Worm (Caenorhabditis elegans): ENCODE data around the gene W06D11.5.

Gene W06D11.5

ce11 chrX:12299834-12300233, at the start of gene W06D11.5:
Gene W06D11.5 (plus strand): TSS chrX:12300134.
- TF ChIP-seq lsy-2 (tag; optimal IDR thresholded peaks at IDR 0.05) (no peak), ztf-1 (GFP tag; conservative IDR thresholded peaks at IDR 0.05) (no peak), nhr-21 (tag; optimal IDR thresholded peaks at IDR 0.05) (no peak), nhr-129 (tag; optimal IDR thresholded peaks at IDR 0.05) (no peak), C34F6.9 (tag; optimal IDR thresholded peaks at IDR 0.05) (no peak), alr-1 (tag; optimal IDR thresholded peaks at IDR 0.05) (no peak), F13H6.1 (tag; optimal IDR thresholded peaks at IDR 0.05) (no peak), Y55F3AM.14 (GFP tag; optimal IDR thresholded peaks at IDR 0.05) (no peak), nhr-6 (tag; optimal IDR thresholded peaks at IDR 0.05) (no peak), elt-3 (tag; optimal IDR thresholded peaks at IDR 0.05) (no peak), zag-1 (tag; optimal IDR thresholded peaks at IDR 0.05) (no peak), nhr-11 (tag; optimal IDR thresholded peaks at IDR 0.05) (no peak), unc-55 (GFP tag; optimal IDR thresholded peaks at IDR 0.05) (no peak), nhr-237 (tag; optimal IDR thresholded peaks at IDR 0.05) (no peak), mab-5 (tag; optimal IDR thresholded peaks at IDR 0.05) (no peak), skn-1 (tag; optimal IDR thresholded peaks at IDR 0.05) (no peak), nhr-12 (tag; optimal IDR thresholded peaks at IDR 0.05) (no peak), fos-1 (tag; optimal IDR thresholded peaks at IDR 0.05) (no peak), gmeb-1 (tag; optimal IDR thresholded peaks at IDR 0.05) (no peak), unc-39 (tag; optimal IDR thresholded peaks at IDR 0.05) (no peak)

ce11 chrX:12252189-12252588, 47.7 kb upstream of the W06D11.5 start:
- TF ChIP-seq ztf-4 (tag; optimal IDR thresholded peaks at IDR 0.05) (no peak), lin-39 (tag; optimal IDR thresholded peaks at IDR 0.05) (no peak), ama-1 (optimal IDR thresholded peaks at IDR 0.05) (no peak), nhr-11 (tag; optimal IDR thresholded peaks at IDR 0.05) (no peak), dmd-4 (tag; optimal IDR thresholded peaks at IDR 0.05) (no peak), sem-4 (tag; optimal IDR thresholded peaks at IDR 0.05) (no peak), zag-1 (tag; optimal IDR thresholded peaks at IDR 0.05) (no peak), nhr-129 (tag; optimal IDR thresholded peaks at IDR 0.05) (no peak), alr-1 (tag; optimal IDR thresholded peaks at IDR 0.05) (no peak)

- TF ChIP-seq R02D3.7 (tag; optimal IDR thresholded peaks at IDR 0.05) = no peak
- TF ChIP-seq nhr-77 (tag; optimal IDR thresholded peaks at IDR 0.05) = no peak
- no peak for TF ChIP-seq nhr-10 (tag; optimal IDR thresholded peaks at IDR 0.05)
- no peak for TF ChIP-seq peb-1 (tag; optimal IDR thresholded peaks at IDR 0.05)
- TF ChIP-seq unc-55 (GFP tag; optimal IDR thresholded peaks at IDR 0.05) = no peak
- TF ChIP-seq skn-1 (tag; optimal IDR thresholded peaks at IDR 0.05) = no peak
- no peak for TF ChIP-seq nhr-23 (tag; optimal IDR thresholded peaks at IDR 0.05)
- TF ChIP-seq unc-39 (tag; optimal IDR thresholded peaks at IDR 0.05) = no peak
- no peak for TF ChIP-seq lsy-2 (tag; optimal IDR thresholded peaks at IDR 0.05)
- no peak for TF ChIP-seq ztf-1 (GFP tag; conservative IDR thresholded peaks at IDR 0.05)
- no peak for TF ChIP-seq sem-4 (tag; optimal IDR thresholded peaks at IDR 0.05)
- no peak for TF ChIP-seq elt-1 (tag; optimal IDR thresholded peaks at IDR 0.05)
- TF ChIP-seq ZK546.5 (tag; optimal IDR thresholded peaks at IDR 0.05) = no peak
- no peak for TF ChIP-seq mbf-1 (tag; optimal IDR thresholded peaks at IDR 0.05)
These were observed 43.3 kb upstream of the W06D11.5 start, which contains the start of gene E01G6.2 for ce11 chrX:12256594-12257048. Gene E01G6.2 (plus strand): TSS chrX:12256644.

- TF ChIP-seq ztf-11 (tag; optimal IDR thresholded peaks at IDR 0.05) (no peak), unc-39 (tag; optimal IDR thresholded peaks at IDR 0.05) (no peak), egl-27 (tag; optimal IDR thresholded peaks at IDR 0.05) (no peak), sem-4 (tag; optimal IDR thresholded peaks at IDR 0.05) (no peak), R02D3.7 (tag; optimal IDR thresholded peaks at IDR 0.05) (no peak), nhr-11 (tag; optimal IDR thresholded peaks at IDR 0.05) (no peak), mab-5 (tag; optimal IDR thresholded peaks at IDR 0.05) (no peak), gmeb-1 (tag; optimal IDR thresholded peaks at IDR 0.05) (no peak), F13H6.1 (tag; optimal IDR thresholded peaks at IDR 0.05) (no peak), sma-9 (GFP tag; optimal IDR thresholded peaks at IDR 0.05) (no peak), sma-9 (tag; optimal IDR thresholded peaks at IDR 0.05) (no peak), nhr-23 (tag; optimal IDR thresholded peaks at IDR 0.05) (no peak), elt-1 (tag; optimal IDR thresholded peaks at IDR 0.05) (no peak)
These were observed 39.5 kb upstream of the W06D11.5 start, which contains the start of gene E01G6.1 for ce11 chrX:12260381-12260931. Gene E01G6.1 (plus strand): TSS chrX:12260881.

All from whole organism, L2 larva.